Worm (Caenorhabditis elegans): ENCODE measurements around the gene cfp-1.

- no peak for TF ChIP-seq mdl-1 (tag; optimal IDR thresholded peaks at IDR 0.05)
- TF ChIP-seq lin-14 (GFP tag; optimal IDR thresholded peaks at IDR 0.05) = no peak
- TF ChIP-seq ztf-11 (tag; optimal IDR thresholded peaks at IDR 0.05) = no peak
- no peak for TF ChIP-seq jun-1 (tag; optimal IDR thresholded peaks at IDR 0.05)
- TF ChIP-seq unc-98 (GFP tag; IDR thresholded peaks at IDR 0.05) = no peak
- no peak for TF ChIP-seq egl-27 (tag; optimal IDR thresholded peaks at IDR 0.05)
- TF ChIP-seq ama-1 (optimal IDR thresholded peaks at IDR 0.05) = no peak
Observed at ce11 chrIV:14082956-14083355, 5.7 kb downstream of the cfp-1 start.
